Worm (Caenorhabditis elegans) whole organism, midembryonic: Measurements from ENCODE around the gene W01G7.4.

Experiments
- T22C8.4 ChIP-seq: fragments of 200-800 bp; sonication (Bioruptor generic); IDR thresholded peaks from 2 replicates; pipeline ENCODE4 v1.3.6; 2022; ENCODE audit warnings: missing genetic modification characterization, missing compliant biosample characterization
- cog-1 ChIP-seq: sonication (generic microtip); optimal IDR thresholded peaks from 2 replicates; lab custom pipeline; 2016; ENCODE audit warnings: missing genetic modification characterization, missing compliant biosample characterization
- flt-1 ChIP-seq: fragments of 200-800 bp; sonication (Bioruptor generic); IDR thresholded peaks from 2 replicates; pipeline ENCODE4 v1.3.6; 2022; ENCODE audit warnings: missing genetic modification characterization, missing compliant biosample characterization
- klf-2 ChIP-seq: fragments of 200-800 bp; sonication (Bioruptor generic); conservative IDR thresholded peaks from 2 replicates; pipeline ENCODE4 v1.3.6; 2022; ENCODE audit warnings: missing genetic modification reagents, missing genetic modification characterization, missing compliant biosample characterization
- med-1 ChIP-seq: sonication (generic microtip); optimal IDR thresholded peaks from 2 replicates; lab custom pipeline; 2017; ENCODE audit warnings: missing genetic modification characterization, mild to moderate bottlenecking, missing compliant biosample characterization, antibody characterized with exemption, missing genetic modification reagents; ENCODE audit not compliant: insufficient read depth
- ref-1 ChIP-seq: fragments of 200-800 bp; sonication (Bioruptor generic); conservative IDR thresholded peaks from 2 replicates; pipeline ENCODE4 v1.3.6; 2022; ENCODE audit warnings: missing genetic modification reagents, missing genetic modification characterization, missing compliant biosample characterization
- tab-1 ChIP-seq: fragments of 200-800 bp; sonication (Bioruptor generic); IDR thresholded peaks from 2 replicates; pipeline ENCODE4 v1.3.6; 2022; ENCODE audit warnings: missing genetic modification characterization, missing compliant biosample characterization
- ztf-23 ChIP-seq: fragments of 200-800 bp; sonication (Bioruptor generic); IDR thresholded peaks from 2 replicates; pipeline ENCODE4 v1.3.6; 2022; ENCODE audit warnings: missing genetic modification reagents, missing genetic modification characterization, missing compliant biosample characterization
- ztf-29 ChIP-seq: fragments of 200-800 bp; sonication (Bioruptor generic); IDR thresholded peaks from 2 replicates; pipeline ENCODE4 v1.3.6; 2022; ENCODE audit warnings: missing genetic modification reagents, missing genetic modification characterization, missing compliant biosample characterization

W01G7.4 gene

ce11 chrII:14037484-14038303 is 22.8 kb upstream of the W01G7.4 start:
- TF ChIP-seq ztf-23 (GFP tag; lab: Robert Waterston, UW) (no peak), ref-1 (GFP tag; lab: Robert Waterston, UW) (no peak), T22C8.4 (GFP tag; lab: Robert Waterston, UW) (no peak), klf-2 (no peak), flt-1 (no peak), tab-1 (GFP tag; lab: Robert Waterston, UW) (no peak), cog-1 (no peak), med-1 (GFP tag; lab: Kevin White, UChicago) (no peak), ztf-29 (GFP tag; lab: Robert Waterston, UW) (no peak)

ce11 chrII:14038331-14038730 is 22.2 kb upstream of the W01G7.4 start:
- TF ChIP-seq ztf-29 (GFP tag; lab: Robert Waterston, UW) = no peak
- no peak for TF ChIP-seq cog-1
- TF ChIP-seq ztf-23 (GFP tag; lab: Robert Waterston, UW) = no peak
- no peak for TF ChIP-seq ref-1 (GFP tag; lab: Robert Waterston, UW)
- TF ChIP-seq flt-1 = 0 out of 2 replicates have a peak, but pooled peaks have one; percentile 48
- no peak for TF ChIP-seq T22C8.4 (GFP tag; lab: Robert Waterston, UW)

ce11 chrII:14039811-14040203 is 20.7 kb upstream of the W01G7.4 start:
- TF ChIP-seq T22C8.4 (GFP tag; lab: Robert Waterston, UW) (no peak), tab-1 (GFP tag; lab: Robert Waterston, UW) (no peak), ztf-29 (GFP tag; lab: Robert Waterston, UW) (no peak), med-1 (GFP tag; lab: Kevin White, UChicago) (no peak), cog-1 (no peak)

- TF ChIP-seq ref-1 (GFP tag; lab: Robert Waterston, UW) (no peak), cog-1 (no peak), med-1 (GFP tag; lab: Kevin White, UChicago) (no peak), ztf-23 (GFP tag; lab: Robert Waterston, UW) (no peak), tab-1 (GFP tag; lab: Robert Waterston, UW) (no peak), klf-2 (no peak), flt-1 (no peak)
These were observed 20.2 kb upstream of the W01G7.4 start for ce11 chrII:14040204-14040842.

- TF ChIP-seq tab-1 (GFP tag; lab: Robert Waterston, UW) = 0 out of 2 replicates have a peak, but pooled peaks have one; percentile 38
- no peak for TF ChIP-seq med-1 (GFP tag; lab: Kevin White, UChicago)
- no peak for TF ChIP-seq ztf-29 (GFP tag; lab: Robert Waterston, UW)
- no peak for TF ChIP-seq flt-1
These were observed 17.5 kb upstream of the W01G7.4 start for ce11 chrII:14042836-14043604.

- TF ChIP-seq flt-1 (0 out of 2 replicates have a peak, but pooled peaks have one; percentile 17), T22C8.4 (GFP tag; lab: Robert Waterston, UW) (no peak)
These were observed 16.3 kb upstream of the W01G7.4 start for ce11 chrII:14044199-14044598.

ce11 chrII:14045235-14045634 is 15.3 kb upstream of the W01G7.4 start:
- TF ChIP-seq ztf-29 (GFP tag; lab: Robert Waterston, UW) (no peak), cog-1 (no peak), ref-1 (GFP tag; lab: Robert Waterston, UW) (no peak), med-1 (GFP tag; lab: Kevin White, UChicago) (no peak), T22C8.4 (GFP tag; lab: Robert Waterston, UW) (no peak), ztf-23 (GFP tag; lab: Robert Waterston, UW) (no peak), flt-1 (no peak), tab-1 (GFP tag; lab: Robert Waterston, UW) (no peak), klf-2 (no peak)

ce11 chrII:14045934-14046470 is 14.5 kb upstream of the W01G7.4 start:
- TF ChIP-seq T22C8.4 (GFP tag; lab: Robert Waterston, UW) (no peak), ztf-23 (GFP tag; lab: Robert Waterston, UW) (no peak), tab-1 (GFP tag; lab: Robert Waterston, UW) (no peak), ztf-29 (GFP tag; lab: Robert Waterston, UW) (no peak), cog-1 (no peak), med-1 (GFP tag; lab: Kevin White, UChicago) (no peak), flt-1 (no peak), ref-1 (GFP tag; lab: Robert Waterston, UW) (no peak), klf-2 (no peak)

- TF ChIP-seq flt-1 (0 out of 2 replicates have a peak, but pooled peaks have one; percentile 57), T22C8.4 (GFP tag; lab: Robert Waterston, UW) (no peak)
These were observed 14.0 kb upstream of the W01G7.4 start for ce11 chrII:14046491-14046890.
